Worm (Caenorhabditis elegans) whole organism, L4 larva: ENCODE results near the gene F36H1.12.
A peak's percentile ranks its signal among the peaks of the same experiment; 100 is the strongest.

Source experiments
- D1046.2 ChIP-seq: fragments of 200-800 bp; sonication (Bioruptor generic); IDR thresholded peaks from 2 replicates; pipeline ENCODE4 v1.3.6; 2022; ENCODE audit warnings: missing genetic modification characterization, missing compliant biosample characterization
- F37D6.2 ChIP-seq: sonication (generic microtip); optimal IDR thresholded peaks from 2 replicates; lab custom pipeline; 2016; ENCODE audit warnings: mild to moderate bottlenecking, missing genetic modification characterization, missing compliant biosample characterization
- F44E2.7 ChIP-seq: fragments of 200-800 bp; sonication (Bioruptor generic); IDR thresholded peaks from 2 replicates; pipeline ENCODE4 v2.1.2; 2022; ENCODE audit warnings: missing genetic modification characterization, missing compliant biosample characterization
- Y105C5A.15 ChIP-seq: fragments of 200-800 bp; sonication (Bioruptor generic); IDR thresholded peaks from 2 replicates; pipeline ENCODE4 v1.3.6; 2022; ENCODE audit warnings: missing genetic modification characterization, missing compliant biosample characterization
- Y48G9A.11 ChIP-seq: fragments of 200-800 bp; sonication (Bioruptor generic); IDR thresholded peaks from 2 replicates; pipeline ENCODE4 v1.3.6; 2022; ENCODE audit warnings: missing genetic modification reagents, missing genetic modification characterization, missing compliant biosample characterization
- Y75B8A.6 ChIP-seq: fragments of 200-800 bp; sonication (Bioruptor generic); IDR thresholded peaks from 2 replicates; pipeline ENCODE4 v1.3.6; 2022; ENCODE audit warnings: missing genetic modification reagents, missing genetic modification characterization, missing compliant biosample characterization
- ZK546.5 ChIP-seq, 2 experiments: sonication (generic microtip); optimal IDR thresholded peaks; 2 replicates each; lab custom pipeline; 2017; ENCODE audit warnings: missing biosample characterization in 2 of 2, missing genetic modification characterization in 2 of 2
- aha-1 ChIP-seq: fragments of 150-350 bp; peaks from one replicate; lab custom pipeline; 2014; ENCODE audit warnings: missing biosample characterization, missing genetic modification characterization
- aly-2 ChIP-seq: sonication (generic microtip); optimal IDR thresholded peaks from 2 replicates; lab custom pipeline; 2018; ENCODE audit warnings: missing biosample characterization, missing genetic modification characterization
- ama-1 ChIP-seq: fragments of 150-350 bp; optimal IDR thresholded peaks from 2 replicates; lab custom pipeline; 2014; ENCODE audit warnings: inconsistent platforms, mixed read lengths
- arid-1 ChIP-seq: fragments of 200-800 bp; sonication (Bioruptor generic); conservative IDR thresholded peaks from 2 replicates; pipeline ENCODE4 v1.3.6; 2022; ENCODE audit warnings: missing genetic modification reagents, missing genetic modification characterization, missing compliant biosample characterization
- ceh-20 ChIP-seq: fragments of 200-800 bp; sonication (Bioruptor generic); IDR thresholded peaks from 2 replicates; pipeline ENCODE4 v1.3.6; 2022; ENCODE audit warnings: missing genetic modification reagents, missing genetic modification characterization, missing compliant biosample characterization
- ceh-32 ChIP-seq: sonication (generic microtip); optimal IDR thresholded peaks from 2 replicates; lab custom pipeline; 2016; ENCODE audit warnings: mild to moderate bottlenecking, missing genetic modification characterization, missing compliant biosample characterization; ENCODE audit not compliant: poor library complexity
- ceh-82 ChIP-seq: sonication (generic microtip); optimal IDR thresholded peaks from 2 replicates; lab custom pipeline; 2017; ENCODE audit warnings: missing biosample characterization, missing genetic modification characterization
- ctbp-1 ChIP-seq: fragments of 200-800 bp; sonication (Bioruptor generic); IDR thresholded peaks from 2 replicates; pipeline ENCODE4 v1.3.6; 2022; ENCODE audit warnings: missing genetic modification reagents, missing genetic modification characterization, missing compliant biosample characterization
- daf-12 ChIP-seq: fragments of 150-350 bp; optimal IDR thresholded peaks from 2 replicates; lab custom pipeline; 2014; ENCODE audit warnings: missing biosample characterization, missing genetic modification reagents, missing genetic modification characterization
- egl-27 ChIP-seq: sonication (generic microtip); optimal IDR thresholded peaks from 3 replicates; lab custom pipeline; 2017; ENCODE audit warnings: missing biosample characterization, missing genetic modification reagents, missing genetic modification characterization
- egl-43 ChIP-seq: fragments of 200-800 bp; sonication (Bioruptor generic); IDR thresholded peaks from 2 replicates; pipeline ENCODE4 v1.3.6; 2022; ENCODE audit warnings: missing genetic modification reagents, missing genetic modification characterization, missing compliant biosample characterization
- fkh-10 ChIP-seq: fragments of 150-350 bp; optimal IDR thresholded peaks from 2 replicates; lab custom pipeline; 2014; ENCODE audit warnings: missing biosample characterization, missing genetic modification reagents, missing genetic modification characterization
- gei-8 ChIP-seq: fragments of 200-800 bp; sonication (Bioruptor generic); optimal IDR thresholded peaks from 2 replicates; lab custom pipeline; 2018; ENCODE audit warnings: mild to moderate bottlenecking, missing genetic modification characterization, missing compliant biosample characterization
- hlh-11 ChIP-seq: fragments of 200-800 bp; sonication (Bioruptor generic); optimal IDR thresholded peaks from 2 replicates; lab custom pipeline; 2018; ENCODE audit warnings: mild to moderate bottlenecking, missing genetic modification characterization, missing compliant biosample characterization
- hlh-30 ChIP-seq: sonication (generic microtip); optimal IDR thresholded peaks from 2 replicates; lab custom pipeline; 2017; ENCODE audit warnings: antibody characterized with exemption, mild to moderate bottlenecking, missing genetic modification characterization, missing compliant biosample characterization; ENCODE audit not compliant: insufficient read depth
- lim-7 ChIP-seq: fragments of 200-800 bp; sonication (Bioruptor generic); IDR thresholded peaks from 2 replicates; pipeline ENCODE4 v1.3.6; 2022; ENCODE audit warnings: missing genetic modification characterization, missing compliant biosample characterization
- lin-13 ChIP-seq: fragments of 150-350 bp; optimal IDR thresholded peaks from 2 replicates; lab custom pipeline; 2014; ENCODE audit warnings: missing biosample characterization, missing genetic modification reagents, missing genetic modification characterization
- lin-29 ChIP-seq: fragments of 200-800 bp; sonication (Bioruptor generic); IDR thresholded peaks from 2 replicates; pipeline ENCODE4 v1.3.6; 2022; ENCODE audit warnings: missing genetic modification reagents, missing genetic modification characterization, missing compliant biosample characterization
- lin-38 ChIP-seq: fragments of 200-800 bp; sonication (Bioruptor generic); IDR thresholded peaks from 2 replicates; pipeline ENCODE4 v1.3.6; 2022; ENCODE audit warnings: missing genetic modification reagents, missing genetic modification characterization, missing compliant biosample characterization
- lin-39 ChIP-seq: fragments of 150-350 bp; optimal IDR thresholded peaks from 2 replicates; lab custom pipeline; 2014; ENCODE audit warnings: missing biosample characterization, missing genetic modification reagents, missing genetic modification characterization
- lsy-2 ChIP-seq, 2 experiments: fragments of 150-350 bp in 1 of 2; sonication (generic microtip) in 1 of 2; optimal IDR thresholded peaks; 2 replicates each; lab custom pipeline; 2014 to 2017; ENCODE audit warnings: missing biosample characterization in 2 of 2, missing genetic modification characterization in 2 of 2
- madf-5 ChIP-seq, 2 experiments: fragments of 200-800 bp; sonication (Bioruptor generic); IDR thresholded peaks; 2 replicates each; pipeline ENCODE4 v1.3.6; 2022; ENCODE audit warnings: missing compliant biosample characterization in 2 of 2, missing genetic modification characterization in 2 of 2
- mdl-1 ChIP-seq, 2 experiments: fragments of 150-350 bp in 1 of 2; sonication (generic microtip) in 1 of 2; optimal IDR thresholded peaks; 2 replicates each; lab custom pipeline; 2014 to 2017; ENCODE audit warnings: missing biosample characterization in 2 of 2, missing genetic modification characterization in 2 of 2
- mdt-29 ChIP-seq: fragments of 200-800 bp; sonication (Bioruptor generic); IDR thresholded peaks from 2 replicates; pipeline ENCODE4 v1.3.6; 2022; ENCODE audit warnings: missing genetic modification reagents, missing genetic modification characterization, missing compliant biosample characterization
- mes-2 ChIP-seq: sonication (generic microtip); optimal IDR thresholded peaks from 2 replicates; lab custom pipeline; 2016; ENCODE audit warnings: missing genotype, mild to moderate bottlenecking, missing genetic modification characterization, missing compliant biosample characterization; ENCODE audit not compliant: poor library complexity, severe bottlenecking
- nhr-102 ChIP-seq: sonication (generic microtip); optimal IDR thresholded peaks from 2 replicates; lab custom pipeline; 2016; ENCODE audit warnings: mild to moderate bottlenecking, missing genetic modification characterization, moderate library complexity, missing compliant biosample characterization
- nhr-237 ChIP-seq: sonication (generic microtip); optimal IDR thresholded peaks from 2 replicates; lab custom pipeline; 2017; ENCODE audit warnings: missing biosample characterization, missing genetic modification characterization
- nhr-41 ChIP-seq: fragments of 200-800 bp; sonication (Bioruptor generic); IDR thresholded peaks from 2 replicates; pipeline ENCODE4 v1.3.6; 2022; ENCODE audit warnings: missing genetic modification reagents, missing genetic modification characterization, missing compliant biosample characterization
- nhr-42 ChIP-seq: fragments of 200-800 bp; sonication (Bioruptor generic); IDR thresholded peaks from 2 replicates; pipeline ENCODE4 v1.3.6; 2022; ENCODE audit warnings: missing genetic modification characterization, missing compliant biosample characterization
- nhr-77 ChIP-seq: fragments of 150-350 bp; optimal IDR thresholded peaks from 2 replicates; lab custom pipeline; 2014; ENCODE audit warnings: missing biosample characterization, missing genetic modification characterization
- php-3 ChIP-seq: fragments of 200-800 bp; sonication (Bioruptor generic); IDR thresholded peaks from 2 replicates; pipeline ENCODE4 v1.3.6; 2022; ENCODE audit warnings: missing genetic modification reagents, missing genetic modification characterization, missing compliant biosample characterization
- pqm-1 ChIP-seq: sonication (generic microtip); optimal IDR thresholded peaks from 2 replicates; lab custom pipeline; 2017; ENCODE audit warnings: missing biosample characterization, missing genetic modification characterization
- sdz-12 ChIP-seq: fragments of 200-800 bp; sonication (Bioruptor generic); optimal IDR thresholded peaks from 2 replicates; lab custom pipeline; 2018; ENCODE audit warnings: mild to moderate bottlenecking, missing genetic modification characterization, missing compliant biosample characterization
- set-16 ChIP-seq: fragments of 200-800 bp; sonication (Bioruptor generic); IDR thresholded peaks from 2 replicates; pipeline ENCODE4 v1.3.6; 2022; ENCODE audit warnings: missing genetic modification reagents, missing genetic modification characterization, missing compliant biosample characterization
- skn-1 ChIP-seq: fragments of 150-350 bp; optimal IDR thresholded peaks from 2 replicates; lab custom pipeline; 2014; ENCODE audit warnings: missing biosample characterization, missing genetic modification characterization
- snpc-1.2 ChIP-seq: fragments of 200-800 bp; sonication (Bioruptor generic); IDR thresholded peaks from 2 replicates; pipeline ENCODE4 v1.3.6; 2022; ENCODE audit warnings: missing genetic modification reagents, missing genetic modification characterization, missing compliant biosample characterization
- spr-1 ChIP-seq: sonication (generic microtip); optimal IDR thresholded peaks from 2 replicates; lab custom pipeline; 2016; ENCODE audit warnings: mild to moderate bottlenecking, missing genetic modification characterization, missing compliant biosample characterization
- unc-130 ChIP-seq: sonication (generic microtip); optimal IDR thresholded peaks from 2 replicates; lab custom pipeline; 2016; ENCODE audit warnings: missing genetic modification reagents, missing genetic modification characterization, missing compliant biosample characterization
- unc-39 ChIP-seq: sonication (generic microtip); optimal IDR thresholded peaks from 2 replicates; lab custom pipeline; 2017; ENCODE audit warnings: missing biosample characterization, missing genetic modification characterization
- unc-62 ChIP-seq, 3 experiments: fragments of 150-350 bp in 1 of 3; sonication (generic microtip); optimal IDR thresholded peaks in 2 of 3; peaks in 1 of 3; 1 replicate in 1 of 3; 2 replicates in 2 of 3; lab custom pipeline; 2014 to 2017; ENCODE audit warnings: missing biosample characterization in 3 of 3, missing genetic modification characterization in 3 of 3, missing genetic modification reagents in 3 of 3, missing genotype in 1 of 3
- zip-11 ChIP-seq: fragments of 200-800 bp; sonication (Bioruptor generic); IDR thresholded peaks from 2 replicates; pipeline ENCODE4 v1.3.6; 2022; ENCODE audit warnings: missing genetic modification characterization, missing compliant biosample characterization
- zip-2 ChIP-seq: fragments of 150-350 bp; optimal IDR thresholded peaks from 2 replicates; lab custom pipeline; 2014; ENCODE audit warnings: missing biosample characterization, missing genetic modification characterization

Gene F36H1.12

ce11 chrIV:11082153-11082552 is 28.7 kb upstream of the F36H1.12 start, which contains the start of gene let-70 (continued):
- no peak for TF ChIP-seq madf-5 (GFP tag; IDR thresholded peaks at IDR 0.05; lab: Robert Waterston, UW)
- TF ChIP-seq aha-1 (tag; lab: Kevin White, UChicago), result peak; percentile 90
- 0 out of 2 replicates have a peak, but pooled peaks have one; percentile 30 for TF ChIP-seq egl-43 (GFP tag; lab: Robert Waterston, UW)
- 0 out of 2 replicates have a peak, but pooled peaks have one; percentile 5 for TF ChIP-seq mdt-29
- TF ChIP-seq hlh-11 (tag; lab: Kevin White, UChicago), result no peak
- TF ChIP-seq ZK546.5 (tag; optimal IDR thresholded peaks at IDR 0.05; lab: Kevin White, UChicago), result no peak
- no peak for TF ChIP-seq lin-29
- TF ChIP-seq nhr-102 (tag; lab: Kevin White, UChicago), result no peak
- TF ChIP-seq skn-1 (tag; lab: Kevin White, UChicago), result no peak
- no peak for TF ChIP-seq mdl-1 (tag; optimal IDR thresholded peaks at IDR 0.05; lab: Kevin White, UChicago)
- no peak for TF ChIP-seq unc-130 (GFP tag; lab: Kevin White, UChicago)
- no peak for TF ChIP-seq lin-13
- no peak for TF ChIP-seq Y105C5A.15 (GFP tag; lab: Robert Waterston, UW)
- no peak for TF ChIP-seq Y75B8A.6
- no peak for TF ChIP-seq lsy-2 (tag; optimal IDR thresholded peaks at IDR 0.05; lab: Kevin White, UChicago)

- no peak for TF ChIP-seq snpc-1.2 (GFP tag; lab: Robert Waterston, UW)
- no peak for TF ChIP-seq unc-130 (GFP tag; lab: Kevin White, UChicago)
- no peak for TF ChIP-seq lim-7 (GFP tag; lab: Robert Waterston, UW)
- TF ChIP-seq mdt-29, result no peak
- no peak for TF ChIP-seq spr-1 (tag; lab: Kevin White, UChicago)
- TF ChIP-seq nhr-41, result no peak
- TF ChIP-seq zip-11, result no peak
- TF ChIP-seq ceh-20 (GFP tag; lab: Robert Waterston, UW), result no peak
- no peak for TF ChIP-seq egl-27 (tag; lab: Kevin White, UChicago)
- no peak for TF ChIP-seq ceh-82 (tag; lab: Kevin White, UChicago)
- TF ChIP-seq aly-2 (tag; lab: Kevin White, UChicago), result no peak
- TF ChIP-seq mdl-1 (tag; optimal IDR thresholded peaks at IDR 0.05; lab: Kevin White, UChicago), result peak in 1 of 2 experiments; percentile 5
- TF ChIP-seq nhr-77 (tag; lab: Kevin White, UChicago), result no peak
- no peak for TF ChIP-seq nhr-237 (tag; lab: Kevin White, UChicago)
- no peak for TF ChIP-seq arid-1
- no peak for TF ChIP-seq F44E2.7
- no peak for TF ChIP-seq fkh-10 (GFP tag; lab: Kevin White, UChicago)
- TF ChIP-seq Y105C5A.15 (GFP tag; lab: Robert Waterston, UW), result no peak
- no peak for TF ChIP-seq sdz-12 (GFP tag; lab: Kevin White, UChicago)
- TF ChIP-seq set-16 (GFP tag; lab: Robert Waterston, UW), result no peak
- no peak for TF ChIP-seq Y48G9A.11
- 0 out of 2 replicates have a peak, but pooled peaks have one; percentile 25 for TF ChIP-seq ctbp-1
- peak; percentile 17 for TF ChIP-seq nhr-102 (tag; lab: Kevin White, UChicago)
- TF ChIP-seq pqm-1 (tag; lab: Kevin White, UChicago), result no peak
- no peak for TF ChIP-seq F37D6.2 (tag; lab: Kevin White, UChicago)
- 0 out of 2 replicates have a peak, but pooled peaks have one; percentile 24 for TF ChIP-seq lin-38 (GFP tag; lab: Robert Waterston, UW)
- peak in 1 of 2 experiments; percentile 77 for TF ChIP-seq unc-62 (GFP tag; optimal IDR thresholded peaks at IDR 0.05 in 1 of 2; lab: Kevin White, UChicago)
- TF ChIP-seq unc-62 (tag; optimal IDR thresholded peaks at IDR 0.05; lab: Kevin White, UChicago), result no peak
- no peak for TF ChIP-seq mes-2 (tag; lab: Kevin White, UChicago)
- TF ChIP-seq unc-39 (tag; lab: Kevin White, UChicago), result no peak
- peak; percentile 83 for TF ChIP-seq ama-1 (lab: Kevin White, UChicago)
- peak; percentile 23; the same call in 1 of the 2 replicates for TF ChIP-seq php-3
- peak; percentile 25 for TF ChIP-seq gei-8 (GFP tag; lab: Kevin White, UChicago)
- TF ChIP-seq ceh-32, result no peak
- no peak for TF ChIP-seq D1046.2 (GFP tag; lab: Robert Waterston, UW)
- TF ChIP-seq hlh-30, result no peak
- TF ChIP-seq zip-2 (tag; lab: Kevin White, UChicago), result peak; percentile 44
- TF ChIP-seq lin-39 (tag; lab: Kevin White, UChicago), result no peak
- no peak for TF ChIP-seq daf-12 (tag; lab: Kevin White, UChicago)
- no peak for TF ChIP-seq nhr-42 (GFP tag; lab: Robert Waterston, UW)
Observed at ce11 chrIV:11080823-11081285, 27.4 kb upstream of the F36H1.12 start, which contains the start of gene atg-7. TSS of gene atg-7 (minus strand) at chrIV:11081055.
